Worm (Caenorhabditis elegans) whole organism, late embryonic: ENCODE data around the gene umps-1.

ENCODE experiments used
- ama-1 ChIP-seq: fragments of 150-350 bp; optimal IDR thresholded peaks from 2 replicates; lab custom pipeline; 2014
- ceh-9 ChIP-seq: sonication (generic microtip); optimal IDR thresholded peaks from 2 replicates; lab custom pipeline; 2016; ENCODE audit warnings: mild to moderate bottlenecking, missing genetic modification characterization, inconsistent platforms, missing compliant biosample characterization
- dmd-4 ChIP-seq: sonication (generic microtip); optimal IDR thresholded peaks from 2 replicates; lab custom pipeline; 2016; ENCODE audit warnings: borderline replicate concordance, missing genetic modification characterization, missing compliant biosample characterization
- fkh-10 ChIP-seq: fragments of 150-350 bp; optimal IDR thresholded peaks from 2 replicates; lab custom pipeline; 2014; ENCODE audit warnings: missing biosample characterization, missing genetic modification reagents, missing genetic modification characterization
- lin-11 ChIP-seq: fragments of 200-800 bp; sonication (Bioruptor generic); optimal IDR thresholded peaks from 2 replicates; lab custom pipeline; 2018; ENCODE audit warnings: mild to moderate bottlenecking, missing genetic modification characterization, missing compliant biosample characterization
- pag-3 ChIP-seq: sonication (generic microtip); optimal IDR thresholded peaks from 2 replicates; lab custom pipeline; 2016; ENCODE audit warnings: missing compliant biosample characterization, missing genetic modification characterization, borderline replicate concordance
- pqm-1 ChIP-seq: sonication (generic microtip); optimal IDR thresholded peaks from 2 replicates; lab custom pipeline; 2016; ENCODE audit warnings: missing genetic modification characterization, missing compliant biosample characterization
- pros-1 ChIP-seq: fragments of 150-350 bp; optimal IDR thresholded peaks from 2 replicates; lab custom pipeline; 2014; ENCODE audit warnings: missing biosample characterization, missing genetic modification reagents, missing genetic modification characterization
- sox-2 ChIP-seq: fragments of 200-800 bp; sonication (Bioruptor generic); IDR thresholded peaks from 2 replicates; pipeline ENCODE4 v1.3.6; 2022; ENCODE audit warnings: missing genetic modification reagents, missing genetic modification characterization, missing compliant biosample characterization

DNA sequence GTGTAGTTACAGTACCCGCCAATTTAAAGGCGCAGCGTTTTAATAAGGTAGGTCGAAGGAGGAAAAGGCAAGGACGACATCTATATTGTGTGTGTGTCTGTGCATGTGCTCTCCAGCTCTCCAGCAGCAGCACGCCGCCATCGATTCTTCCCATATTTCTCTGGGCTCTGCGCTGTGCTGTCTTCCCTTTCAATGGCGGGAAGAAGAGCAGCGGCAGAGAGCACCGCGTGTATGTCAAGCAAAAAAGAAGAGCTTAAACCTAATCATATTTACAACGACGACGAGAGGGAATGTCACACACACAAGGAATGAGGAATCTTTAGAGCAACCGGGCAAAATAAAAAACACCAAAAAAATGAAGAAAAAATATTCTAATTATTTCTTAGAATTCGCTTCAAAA, 41.5 kb upstream of the umps-1 start:
- TF ChIP-seq sox-2 (GFP tag; lab: Robert Waterston, UW), result no peak
- no peak for TF ChIP-seq pros-1 (tag; lab: Kevin White, UChicago)
- no peak for TF ChIP-seq pqm-1
- no peak for TF ChIP-seq dmd-4 (tag; lab: Kevin White, UChicago)
- TF ChIP-seq pag-3 (tag; lab: Kevin White, UChicago), result no peak
- no peak for TF ChIP-seq ama-1 (lab: Kevin White, UChicago)
- TF ChIP-seq ceh-9, result no peak
- TF ChIP-seq lin-11 (tag; lab: Kevin White, UChicago), result no peak
- no peak for TF ChIP-seq fkh-10 (GFP tag; lab: Kevin White, UChicago)
